Fruit fly (Drosophila melanogaster): ENCODE results near the gene CG10311.

dm6 chr3R:16370433-16370832 is 13.6 kb upstream of the CG10311 start, which contains the start of gene CG10317:
- no peak for TF ChIP-seq psq (optimal IDR thresholded peaks at IDR 0.05)
- no peak for TF ChIP-seq ttk (optimal IDR thresholded peaks at IDR 0.05)
- no peak for TF ChIP-seq Sin3A (optimal IDR thresholded peaks at IDR 0.05)
- no peak for TF ChIP-seq h (optimal IDR thresholded peaks at IDR 0.05)
- no peak for TF ChIP-seq Myc (optimal IDR thresholded peaks at IDR 0.05)

All from Kc167 (cell line).